Worm (Caenorhabditis elegans) whole organism, L4 larva: Measurements from ENCODE around the gene srx-48.
A peak's percentile ranks its signal among the peaks of the same experiment; 100 is the strongest.

Source experiments
- F10B5.3 ChIP-seq: sonication (generic microtip); optimal IDR thresholded peaks from 2 replicates; lab custom pipeline; 2016; ENCODE audit warnings: mild to moderate bottlenecking, missing genetic modification characterization, missing compliant biosample characterization
- F26F4.8 ChIP-seq: fragments of 200-800 bp; sonication (Bioruptor generic); conservative IDR thresholded peaks from 2 replicates; pipeline ENCODE4 v1.3.6; 2022; ENCODE audit warnings: missing genetic modification characterization, missing compliant biosample characterization
- F37D6.2 ChIP-seq: sonication (generic microtip); optimal IDR thresholded peaks from 2 replicates; lab custom pipeline; 2016; ENCODE audit warnings: mild to moderate bottlenecking, missing genetic modification characterization, missing compliant biosample characterization
- F49E8.2 ChIP-seq: sonication (generic microtip); optimal IDR thresholded peaks from 2 replicates; lab custom pipeline; 2016; ENCODE audit warnings: missing compliant biosample characterization, mild to moderate bottlenecking, missing genetic modification characterization, borderline replicate concordance
- T20F7.1 ChIP-seq: fragments of 200-800 bp; sonication (Bioruptor generic); optimal IDR thresholded peaks from 2 replicates; lab custom pipeline; 2018; ENCODE audit warnings: mild to moderate bottlenecking, missing genetic modification characterization, missing compliant biosample characterization
- Y75B8A.6 ChIP-seq: fragments of 200-800 bp; sonication (Bioruptor generic); IDR thresholded peaks from 2 replicates; pipeline ENCODE4 v1.3.6; 2022; ENCODE audit warnings: missing genetic modification reagents, missing genetic modification characterization, missing compliant biosample characterization
- aha-1 ChIP-seq: fragments of 150-350 bp; peaks from one replicate; lab custom pipeline; 2014; ENCODE audit warnings: missing biosample characterization, missing genetic modification characterization
- ama-1 ChIP-seq: fragments of 150-350 bp; optimal IDR thresholded peaks from 2 replicates; lab custom pipeline; 2014; ENCODE audit warnings: inconsistent platforms, mixed read lengths
- ceh-82 ChIP-seq: sonication (generic microtip); optimal IDR thresholded peaks from 2 replicates; lab custom pipeline; 2017; ENCODE audit warnings: missing biosample characterization, missing genetic modification characterization
- dmd-9 ChIP-seq: fragments of 200-800 bp; sonication (Bioruptor generic); IDR thresholded peaks from 2 replicates; pipeline ENCODE4 v1.3.6; 2022; ENCODE audit warnings: missing genetic modification reagents, missing genetic modification characterization, missing compliant biosample characterization
- dpl-1 ChIP-seq: fragments of 150-350 bp; optimal IDR thresholded peaks from 2 replicates; lab custom pipeline; 2014; ENCODE audit warnings: missing biosample characterization, missing genetic modification reagents, missing genetic modification characterization
- duxl-1 ChIP-seq: sonication (generic microtip); optimal IDR thresholded peaks from 2 replicates; lab custom pipeline; 2016; ENCODE audit warnings: mild to moderate bottlenecking, missing genetic modification characterization, moderate library complexity, missing compliant biosample characterization; ENCODE audit not compliant: poor library complexity
- fkh-10 ChIP-seq: fragments of 150-350 bp; optimal IDR thresholded peaks from 2 replicates; lab custom pipeline; 2014; ENCODE audit warnings: missing biosample characterization, missing genetic modification reagents, missing genetic modification characterization
- fos-1 ChIP-seq: fragments of 150-350 bp; optimal IDR thresholded peaks from 2 replicates; lab custom pipeline; 2014; ENCODE audit warnings: missing biosample characterization, missing genetic modification characterization
- hlh-11 ChIP-seq: fragments of 200-800 bp; sonication (Bioruptor generic); optimal IDR thresholded peaks from 2 replicates; lab custom pipeline; 2018; ENCODE audit warnings: mild to moderate bottlenecking, missing genetic modification characterization, missing compliant biosample characterization
- hlh-30 ChIP-seq: sonication (generic microtip); optimal IDR thresholded peaks from 2 replicates; lab custom pipeline; 2017; ENCODE audit warnings: antibody characterized with exemption, mild to moderate bottlenecking, missing genetic modification characterization, missing compliant biosample characterization; ENCODE audit not compliant: insufficient read depth
- lim-7 ChIP-seq: fragments of 200-800 bp; sonication (Bioruptor generic); IDR thresholded peaks from 2 replicates; pipeline ENCODE4 v1.3.6; 2022; ENCODE audit warnings: missing genetic modification characterization, missing compliant biosample characterization
- lin-38 ChIP-seq: fragments of 200-800 bp; sonication (Bioruptor generic); IDR thresholded peaks from 2 replicates; pipeline ENCODE4 v1.3.6; 2022; ENCODE audit warnings: missing genetic modification reagents, missing genetic modification characterization, missing compliant biosample characterization
- mes-2 ChIP-seq: sonication (generic microtip); optimal IDR thresholded peaks from 2 replicates; lab custom pipeline; 2016; ENCODE audit warnings: missing genotype, mild to moderate bottlenecking, missing genetic modification characterization, missing compliant biosample characterization; ENCODE audit not compliant: poor library complexity, severe bottlenecking
- mxl-2 ChIP-seq: fragments of 200-800 bp; sonication (Bioruptor generic); conservative IDR thresholded peaks from 2 replicates; pipeline ENCODE4 v1.3.6; 2022; ENCODE audit warnings: missing genetic modification reagents, missing genetic modification characterization, missing compliant biosample characterization
- nhr-102 ChIP-seq: sonication (generic microtip); optimal IDR thresholded peaks from 2 replicates; lab custom pipeline; 2016; ENCODE audit warnings: mild to moderate bottlenecking, missing genetic modification characterization, moderate library complexity, missing compliant biosample characterization
- nhr-11 ChIP-seq: fragments of 150-350 bp; optimal IDR thresholded peaks from 2 replicates; lab custom pipeline; 2014; ENCODE audit warnings: missing biosample characterization, missing genetic modification characterization
- nhr-42 ChIP-seq: fragments of 200-800 bp; sonication (Bioruptor generic); IDR thresholded peaks from 2 replicates; pipeline ENCODE4 v1.3.6; 2022; ENCODE audit warnings: missing genetic modification characterization, missing compliant biosample characterization
- nhr-48 ChIP-seq: sonication (generic microtip); optimal IDR thresholded peaks from 2 replicates; lab custom pipeline; 2016; ENCODE audit warnings: mild to moderate bottlenecking, missing genetic modification characterization, missing compliant biosample characterization
- nhr-6 ChIP-seq: fragments of 150-350 bp; optimal IDR thresholded peaks from 2 replicates; lab custom pipeline; 2014; ENCODE audit warnings: missing biosample characterization, missing genetic modification characterization
- nhr-77 ChIP-seq: fragments of 150-350 bp; optimal IDR thresholded peaks from 2 replicates; lab custom pipeline; 2014; ENCODE audit warnings: missing biosample characterization, missing genetic modification characterization
- php-3 ChIP-seq: fragments of 200-800 bp; sonication (Bioruptor generic); IDR thresholded peaks from 2 replicates; pipeline ENCODE4 v1.3.6; 2022; ENCODE audit warnings: missing genetic modification reagents, missing genetic modification characterization, missing compliant biosample characterization
- saeg-2 ChIP-seq: fragments of 200-800 bp; sonication (Bioruptor generic); IDR thresholded peaks from 2 replicates; pipeline ENCODE4 v1.3.6; 2022; ENCODE audit warnings: missing genetic modification reagents, missing genetic modification characterization, missing compliant biosample characterization
- skn-1 ChIP-seq: fragments of 150-350 bp; optimal IDR thresholded peaks from 2 replicates; lab custom pipeline; 2014; ENCODE audit warnings: missing biosample characterization, missing genetic modification characterization
- spr-1 ChIP-seq: sonication (generic microtip); optimal IDR thresholded peaks from 2 replicates; lab custom pipeline; 2016; ENCODE audit warnings: mild to moderate bottlenecking, missing genetic modification characterization, missing compliant biosample characterization
- tag-97 ChIP-seq: fragments of 200-800 bp; sonication (Bioruptor generic); IDR thresholded peaks from 2 replicates; pipeline ENCODE4 v1.3.6; 2022; ENCODE audit warnings: missing genetic modification characterization, missing compliant biosample characterization
- unc-130 ChIP-seq: sonication (generic microtip); optimal IDR thresholded peaks from 2 replicates; lab custom pipeline; 2016; ENCODE audit warnings: missing genetic modification reagents, missing genetic modification characterization, missing compliant biosample characterization
- unc-62 ChIP-seq, 3 experiments: fragments of 150-350 bp in 1 of 3; sonication (generic microtip); optimal IDR thresholded peaks in 2 of 3; peaks in 1 of 3; 1 replicate in 1 of 3; 2 replicates in 2 of 3; lab custom pipeline; 2014 to 2017; ENCODE audit warnings: missing biosample characterization in 3 of 3, missing genetic modification characterization in 3 of 3, missing genetic modification reagents in 3 of 3, missing genotype in 1 of 3
- ztf-11 ChIP-seq: fragments of 150-350 bp; optimal IDR thresholded peaks from 2 replicates; lab custom pipeline; 2014; ENCODE audit warnings: missing biosample characterization, missing genetic modification characterization
- ztf-7 ChIP-seq: fragments of 150-350 bp; optimal IDR thresholded peaks from 2 replicates; lab custom pipeline; 2014; ENCODE audit warnings: missing biosample characterization, missing genetic modification characterization

Gene srx-48

DNA sequence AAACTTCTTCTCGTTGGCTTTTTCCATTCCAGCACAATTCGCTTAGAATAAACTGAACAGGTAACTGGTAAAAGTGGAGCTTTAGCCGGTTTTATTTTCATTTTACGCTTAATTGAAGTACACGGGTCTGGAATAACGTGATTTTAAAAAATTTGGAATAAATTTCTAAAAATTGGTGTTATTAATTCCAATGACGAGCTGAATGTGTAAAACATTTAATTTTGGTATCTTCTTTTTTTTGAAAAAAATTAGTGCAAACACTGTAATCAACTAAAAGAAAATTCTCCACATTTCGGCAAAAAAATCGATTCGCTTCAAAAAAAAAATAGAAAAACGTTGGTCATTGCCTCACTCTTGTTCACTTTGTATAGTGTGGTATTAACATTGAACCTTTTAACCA, 31.3 kb downstream of the srx-48 start, which contains the start of gene T10H4.4:
Gene T10H4.4, minus strand, starts transcription at position 101 of the 400 bp plus-strand sequence.
- TF ChIP-seq aha-1 (tag; lab: Kevin White, UChicago), result peak; percentile 65
- TF ChIP-seq fkh-10 (GFP tag; lab: Kevin White, UChicago), result no peak
- TF ChIP-seq T20F7.1, result no peak

DNA sequence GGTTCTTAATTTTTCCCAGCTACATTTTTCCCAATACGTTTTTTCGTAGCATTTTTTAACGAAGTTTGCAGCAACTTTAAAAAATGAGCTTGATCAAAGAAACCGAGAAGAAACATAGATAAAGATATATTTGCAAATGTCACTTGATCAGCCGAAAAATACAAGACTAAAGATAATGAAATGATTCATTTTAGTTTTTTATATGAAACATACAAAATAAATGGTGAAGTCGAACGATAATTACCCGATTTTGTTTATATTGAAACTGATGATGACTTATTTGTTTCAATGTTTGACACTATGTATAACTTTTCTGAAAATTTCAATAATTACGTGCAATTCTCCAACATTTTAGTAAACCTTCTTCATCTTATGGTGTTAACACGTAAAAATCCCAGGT, 35.2 kb downstream of the srx-48 start, which contains the start of gene srw-22:
Gene srw-22, plus strand, starts transcription at position 301 of the 400 bp plus-strand sequence.
- no peak for TF ChIP-seq php-3 (GFP tag; lab: Robert Waterston, UW)
- TF ChIP-seq unc-62 (GFP tag; optimal IDR thresholded peaks at IDR 0.05 in 1 of 2; lab: Kevin White, UChicago), result peak in 1 of 2 experiments; percentile 56
- no peak for TF ChIP-seq unc-62 (tag; optimal IDR thresholded peaks at IDR 0.05; lab: Kevin White, UChicago)
- TF ChIP-seq hlh-30 (tag; lab: Kevin White, UChicago), result no peak
- no peak for TF ChIP-seq F10B5.3 (tag; lab: Kevin White, UChicago)
- TF ChIP-seq dpl-1 (GFP tag; lab: Kevin White, UChicago), result no peak
- no peak for TF ChIP-seq hlh-11 (tag; lab: Kevin White, UChicago)
- TF ChIP-seq nhr-6 (tag; lab: Kevin White, UChicago), result no peak

DNA sequence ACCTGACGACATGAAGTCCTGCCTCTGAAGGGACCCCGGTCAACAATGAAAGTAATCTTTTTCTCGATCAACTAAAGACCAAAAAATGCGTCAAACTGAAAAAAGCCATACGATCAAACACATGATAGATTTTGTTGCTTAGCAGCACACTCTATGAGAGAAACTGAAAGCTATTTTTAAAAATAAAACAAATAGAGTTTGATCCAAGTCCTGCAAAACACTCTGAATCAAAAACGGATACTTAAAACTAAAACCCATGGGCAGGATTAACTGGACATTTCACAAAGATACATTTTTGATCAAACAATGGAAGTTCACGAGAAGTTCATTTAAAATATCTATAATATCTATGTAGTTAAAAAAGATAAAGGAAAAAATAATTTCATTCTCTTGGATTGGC, 36.1 kb downstream of the srx-48 start, which contains the start of gene T10H4.13:
Gene T10H4.13, minus strand, starts transcription at position 101 of the 400 bp plus-strand sequence.
- TF ChIP-seq ztf-11 (tag; lab: Kevin White, UChicago) (no peak), mxl-2 (GFP tag; lab: Robert Waterston, UW) (no peak), lin-38 (GFP tag; lab: Robert Waterston, UW) (no peak), nhr-102 (tag; lab: Kevin White, UChicago) (no peak), nhr-42 (GFP tag; lab: Robert Waterston, UW) (no peak), nhr-77 (no peak), nhr-48 (tag; lab: Kevin White, UChicago) (no peak), spr-1 (tag; lab: Kevin White, UChicago) (no peak), skn-1 (tag; lab: Kevin White, UChicago) (no peak), ama-1 (lab: Kevin White, UChicago) (no peak), F37D6.2 (tag; lab: Kevin White, UChicago) (no peak)

DNA sequence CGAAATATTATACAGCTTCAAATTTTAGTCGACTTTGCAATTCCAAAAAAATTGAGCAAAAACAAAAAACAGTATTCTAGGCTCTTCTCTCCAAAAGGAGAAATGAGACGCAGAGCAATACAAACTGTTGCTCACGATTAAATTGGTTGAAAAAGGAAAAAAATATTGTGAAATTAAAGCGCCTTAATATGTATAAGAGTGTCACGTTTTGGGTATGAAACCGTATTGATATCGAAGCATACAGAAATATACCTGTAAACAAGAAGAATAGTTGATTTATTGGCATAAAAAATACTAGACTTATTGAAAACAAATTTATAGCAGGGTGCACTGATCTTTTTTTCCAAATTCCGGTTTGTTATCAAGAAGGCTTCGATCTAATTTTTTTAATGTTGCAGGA, 37.7 kb downstream of the srx-48 start, which contains the start of gene M01B2.13:
Gene M01B2.13, minus strand, starts transcription at position 101 of the 400 bp plus-strand sequence.
- no peak for TF ChIP-seq unc-130 (GFP tag; lab: Kevin White, UChicago)
- TF ChIP-seq nhr-77, result no peak
- no peak for TF ChIP-seq ztf-7 (tag; lab: Kevin White, UChicago)
- no peak for TF ChIP-seq F37D6.2 (tag; lab: Kevin White, UChicago)
- TF ChIP-seq F26F4.8 (GFP tag; lab: Robert Waterston, UW), result no peak
- TF ChIP-seq nhr-11, result no peak
- no peak for TF ChIP-seq fos-1 (tag; lab: Kevin White, UChicago)
- TF ChIP-seq duxl-1, result no peak
- TF ChIP-seq hlh-11 (tag; lab: Kevin White, UChicago), result no peak
- TF ChIP-seq dpl-1 (GFP tag; lab: Kevin White, UChicago), result no peak
- no peak for TF ChIP-seq mes-2
- TF ChIP-seq lim-7 (GFP tag; lab: Robert Waterston, UW), result no peak
- no peak for TF ChIP-seq dmd-9
- no peak for TF ChIP-seq Y75B8A.6
- TF ChIP-seq unc-62 (GFP tag; optimal IDR thresholded peaks at IDR 0.05 in 1 of 2; lab: Kevin White, UChicago), result no peak
- TF ChIP-seq unc-62 (tag; optimal IDR thresholded peaks at IDR 0.05; lab: Kevin White, UChicago), result no peak
- no peak for TF ChIP-seq nhr-42 (GFP tag; lab: Robert Waterston, UW)
- no peak for TF ChIP-seq F49E8.2 (tag; lab: Kevin White, UChicago)
- no peak for TF ChIP-seq tag-97 (GFP tag; lab: Robert Waterston, UW)
- TF ChIP-seq saeg-2 (GFP tag; lab: Robert Waterston, UW), result no peak
- TF ChIP-seq ceh-82 (tag; lab: Kevin White, UChicago), result no peak
